Worm (Caenorhabditis elegans): ENCODE measurements around the gene Y46H3C.7.

Y46H3C.7 gene

ce11 chrV:1693876-1694275 is at the start of gene Y46H3C.7:
Gene Y46H3C.7, minus strand, starts transcription at chrV:1694022.
- peak; percentile 65 for TF ChIP-seq hmg-1.2 (GFP tag; IDR thresholded peaks at IDR 0.05)
- peak; percentile 94 for TF ChIP-seq aptf-2 (GFP tag; conservative IDR thresholded peaks at IDR 0.05)
- 0 out of 2 replicates have a peak, but pooled peaks have one; percentile 60 for TF ChIP-seq aptf-3 (GFP tag; IDR thresholded peaks at IDR 0.05)

ce11 chrV:1743205-1743870 is 49.5 kb upstream of the Y46H3C.7 start, which contains the start of gene nhr-256:
Gene nhr-256, plus strand, starts transcription at chrV:1743771.
- TF ChIP-seq die-1 (tag; optimal IDR thresholded peaks at IDR 0.05) (no peak), zim-3 (tag; optimal IDR thresholded peaks at IDR 0.05) (no peak), K11D2.4 (GFP tag; IDR thresholded peaks at IDR 0.05) (0 out of 2 replicates have a peak, but pooled peaks have one; percentile 36), nhr-27 (tag; optimal IDR thresholded peaks at IDR 0.05) (no peak), ztf-26 (tag; optimal IDR thresholded peaks at IDR 0.05) (peak; percentile 26), ceh-27 (GFP tag; optimal IDR thresholded peaks at IDR 0.05) (peak; percentile 43), let-607 (tag; optimal IDR thresholded peaks at IDR 0.05) (peak in 1 of 2 experiments; percentile 59), aptf-2 (GFP tag; conservative IDR thresholded peaks at IDR 0.05) (no peak), nhr-179 (tag; optimal IDR thresholded peaks at IDR 0.05) (no peak), F23B12.7 (tag; optimal IDR thresholded peaks at IDR 0.05; ENCODE audit: insufficient read depth) (peak; percentile 4), K12H6.12 (tag; optimal IDR thresholded peaks at IDR 0.05) (no peak), Y53G8AR.9 (GFP tag; conservative IDR thresholded peaks at IDR 0.05) (no peak), B0019.2 (GFP tag; conservative IDR thresholded peaks at IDR 0.05) (no peak), hmg-1.2 (GFP tag; IDR thresholded peaks at IDR 0.05) (peak; percentile 95), nhr-80 (tag; optimal IDR thresholded peaks at IDR 0.05) (peak; percentile 76), madf-3 (GFP tag; IDR thresholded peaks at IDR 0.05) (no peak), madf-10 (tag; optimal IDR thresholded peaks at IDR 0.05) (no peak), tbx-9 (tag; optimal IDR thresholded peaks at IDR 0.05; ENCODE audit: borderline replicate concordance) (no peak), snpc-4 (GFP tag; optimal IDR thresholded peaks at IDR 0.05) (no peak), snpc-4 (tag; optimal IDR thresholded peaks at IDR 0.05) (peak in 1 of 4 experiments; percentile 19), attf-5 (GFP tag; optimal IDR thresholded peaks at IDR 0.05) (peak; percentile 65), lin-26 (GFP tag; IDR thresholded peaks at IDR 0.05) (no peak), atf-7 (tag; optimal IDR thresholded peaks at IDR 0.05) (peak; percentile 21)

- no peak for TF ChIP-seq nhr-27 (tag; optimal IDR thresholded peaks at IDR 0.05)
- TF ChIP-seq B0019.2 (GFP tag; conservative IDR thresholded peaks at IDR 0.05): no peak
- TF ChIP-seq fkh-3 (tag; optimal IDR thresholded peaks at IDR 0.05): no peak
- no peak for TF ChIP-seq ceh-91 (GFP tag; IDR thresholded peaks at IDR 0.05)
- TF ChIP-seq gei-17 (GFP tag; optimal IDR thresholded peaks at IDR 0.05): no peak
- TF ChIP-seq lag-1 (GFP tag; IDR thresholded peaks at IDR 0.05): no peak
- no peak for TF ChIP-seq dox-1 (GFP tag; IDR thresholded peaks at IDR 0.05)
These were observed 47.3 kb upstream of the Y46H3C.7 start, which contains the start of gene srab-25 for ce11 chrV:1741074-1741473. Gene srab-25, minus strand, starts transcription at chrV:1741174.

ce11 chrV:1734569-1734968 is 40.7 kb upstream of the Y46H3C.7 start, which contains the start of gene str-160:
Gene str-160, plus strand, starts transcription at chrV:1734869.
- no peak for TF ChIP-seq cebp-1 (GFP tag; IDR thresholded peaks at IDR 0.05)
- no peak for TF ChIP-seq cebp-1 (tag; optimal IDR thresholded peaks at IDR 0.05)
- TF ChIP-seq snpc-1.1 (tag; optimal IDR thresholded peaks at IDR 0.05; ENCODE audit: insufficient read depth): no peak
- TF ChIP-seq tlf-1 (GFP tag; optimal IDR thresholded peaks at IDR 0.05): no peak
- TF ChIP-seq Y53G8AR.9 (GFP tag; conservative IDR thresholded peaks at IDR 0.05): no peak
- TF ChIP-seq F52B5.7 (tag; optimal IDR thresholded peaks at IDR 0.05): no peak
- TF ChIP-seq athp-1 (tag; optimal IDR thresholded peaks at IDR 0.05): no peak
- TF ChIP-seq F55B11.4 (tag; optimal IDR thresholded peaks at IDR 0.05; ENCODE audit: borderline replicate concordance, insufficient read depth): no peak

Measured in whole organism, young adult.